Worm (Caenorhabditis elegans) whole organism, L4 larva: ENCODE data around the gene H25P19.1.

ENCODE experiments used
- F26F4.8 ChIP-seq: fragments of 200-800 bp; sonication (Bioruptor generic); conservative IDR thresholded peaks from 2 replicates; pipeline ENCODE4 v1.3.6; 2022; ENCODE audit warnings: missing genetic modification characterization, missing compliant biosample characterization
- R02D3.7 ChIP-seq: fragments of 150-350 bp; sonication (generic microtip); optimal IDR thresholded peaks from 3 replicates; lab custom pipeline; 2014; ENCODE audit warnings: missing biosample characterization, missing genetic modification characterization
- Y75B8A.6 ChIP-seq: fragments of 200-800 bp; sonication (Bioruptor generic); IDR thresholded peaks from 2 replicates; pipeline ENCODE4 v1.3.6; 2022; ENCODE audit warnings: missing genetic modification reagents, missing genetic modification characterization, missing compliant biosample characterization
- ZK546.5 ChIP-seq, 2 experiments: sonication (generic microtip); optimal IDR thresholded peaks; 2 replicates each; lab custom pipeline; 2017; ENCODE audit warnings: missing biosample characterization in 2 of 2, missing genetic modification characterization in 2 of 2
- aha-1 ChIP-seq: fragments of 150-350 bp; peaks from one replicate; lab custom pipeline; 2014; ENCODE audit warnings: missing biosample characterization, missing genetic modification characterization
- aly-2 ChIP-seq: sonication (generic microtip); optimal IDR thresholded peaks from 2 replicates; lab custom pipeline; 2018; ENCODE audit warnings: missing biosample characterization, missing genetic modification characterization
- ama-1 ChIP-seq: fragments of 150-350 bp; optimal IDR thresholded peaks from 2 replicates; lab custom pipeline; 2014; ENCODE audit warnings: inconsistent platforms, mixed read lengths
- arid-1 ChIP-seq: fragments of 200-800 bp; sonication (Bioruptor generic); conservative IDR thresholded peaks from 2 replicates; pipeline ENCODE4 v1.3.6; 2022; ENCODE audit warnings: missing genetic modification reagents, missing genetic modification characterization, missing compliant biosample characterization
- daf-12 ChIP-seq: fragments of 150-350 bp; optimal IDR thresholded peaks from 2 replicates; lab custom pipeline; 2014; ENCODE audit warnings: missing biosample characterization, missing genetic modification reagents, missing genetic modification characterization
- daf-16 ChIP-seq, 3 experiments: sonication (generic microtip); optimal IDR thresholded peaks; 2 replicates each; lab custom pipeline; 2016 to 2017; ENCODE audit warnings: missing genetic modification characterization in 3 of 3, missing genetic modification reagents in 3 of 3, mild to moderate bottlenecking in 2 of 3, missing compliant biosample characterization in 2 of 3, missing biosample characterization in 1 of 3, moderate library complexity in 1 of 3
- dmd-6 ChIP-seq: fragments of 200-800 bp; sonication (Bioruptor generic); IDR thresholded peaks from 2 replicates; pipeline ENCODE4 v1.3.6; 2022; ENCODE audit warnings: missing genetic modification reagents, missing genetic modification characterization, missing compliant biosample characterization
- duxl-1 ChIP-seq: sonication (generic microtip); optimal IDR thresholded peaks from 2 replicates; lab custom pipeline; 2016; ENCODE audit warnings: mild to moderate bottlenecking, missing genetic modification characterization, moderate library complexity, missing compliant biosample characterization; ENCODE audit not compliant: poor library complexity
- egl-43 ChIP-seq: fragments of 200-800 bp; sonication (Bioruptor generic); IDR thresholded peaks from 2 replicates; pipeline ENCODE4 v1.3.6; 2022; ENCODE audit warnings: missing genetic modification reagents, missing genetic modification characterization, missing compliant biosample characterization
- hif-1 ChIP-seq, 2 experiments: sonication (generic microtip); optimal IDR thresholded peaks; 2 replicates each; lab custom pipeline; 2016 to 2017; ENCODE audit warnings: missing compliant biosample characterization in 2 of 2, missing genetic modification characterization in 2 of 2, missing genetic modification reagents in 2 of 2, missing genotype in 2 of 2, mild to moderate bottlenecking in 1 of 2
- hlh-11 ChIP-seq: fragments of 200-800 bp; sonication (Bioruptor generic); optimal IDR thresholded peaks from 2 replicates; lab custom pipeline; 2018; ENCODE audit warnings: mild to moderate bottlenecking, missing genetic modification characterization, missing compliant biosample characterization
- hlh-30 ChIP-seq: sonication (generic microtip); optimal IDR thresholded peaks from 2 replicates; lab custom pipeline; 2017; ENCODE audit warnings: antibody characterized with exemption, mild to moderate bottlenecking, missing genetic modification characterization, missing compliant biosample characterization; ENCODE audit not compliant: insufficient read depth
- hmg-1.1 ChIP-seq: fragments of 200-800 bp; sonication (Bioruptor generic); IDR thresholded peaks from 2 replicates; pipeline ENCODE4 v1.3.6; 2022; ENCODE audit warnings: missing genetic modification reagents, missing genetic modification characterization, missing compliant biosample characterization
- jun-1 ChIP-seq: fragments of 150-350 bp; optimal IDR thresholded peaks from 2 replicates; lab custom pipeline; 2014; ENCODE audit warnings: missing biosample characterization, missing genetic modification reagents, missing genetic modification characterization
- lin-15B ChIP-seq: fragments of 150-350 bp; sonication (generic microtip); optimal IDR thresholded peaks from 3 replicates; lab custom pipeline; 2014; ENCODE audit warnings: missing biosample characterization, missing genetic modification characterization
- lin-38 ChIP-seq: fragments of 200-800 bp; sonication (Bioruptor generic); IDR thresholded peaks from 2 replicates; pipeline ENCODE4 v1.3.6; 2022; ENCODE audit warnings: missing genetic modification reagents, missing genetic modification characterization, missing compliant biosample characterization
- lin-39 ChIP-seq: fragments of 150-350 bp; optimal IDR thresholded peaks from 2 replicates; lab custom pipeline; 2014; ENCODE audit warnings: missing biosample characterization, missing genetic modification reagents, missing genetic modification characterization
- lsy-2 ChIP-seq, 2 experiments: fragments of 150-350 bp in 1 of 2; sonication (generic microtip) in 1 of 2; optimal IDR thresholded peaks; 2 replicates each; lab custom pipeline; 2014 to 2017; ENCODE audit warnings: missing biosample characterization in 2 of 2, missing genetic modification characterization in 2 of 2
- madf-5 ChIP-seq, 2 experiments: fragments of 200-800 bp; sonication (Bioruptor generic); IDR thresholded peaks; 2 replicates each; pipeline ENCODE4 v1.3.6; 2022; ENCODE audit warnings: missing compliant biosample characterization in 2 of 2, missing genetic modification characterization in 2 of 2
- mdl-1 ChIP-seq, 2 experiments: fragments of 150-350 bp in 1 of 2; sonication (generic microtip) in 1 of 2; optimal IDR thresholded peaks; 2 replicates each; lab custom pipeline; 2014 to 2017; ENCODE audit warnings: missing biosample characterization in 2 of 2, missing genetic modification characterization in 2 of 2
- mxl-2 ChIP-seq: fragments of 200-800 bp; sonication (Bioruptor generic); conservative IDR thresholded peaks from 2 replicates; pipeline ENCODE4 v1.3.6; 2022; ENCODE audit warnings: missing genetic modification reagents, missing genetic modification characterization, missing compliant biosample characterization
- mxl-3 ChIP-seq: fragments of 200-800 bp; sonication (Bioruptor generic); optimal IDR thresholded peaks from 2 replicates; lab custom pipeline; 2018; ENCODE audit warnings: mild to moderate bottlenecking, missing genetic modification characterization, missing compliant biosample characterization
- nhr-102 ChIP-seq: sonication (generic microtip); optimal IDR thresholded peaks from 2 replicates; lab custom pipeline; 2016; ENCODE audit warnings: mild to moderate bottlenecking, missing genetic modification characterization, moderate library complexity, missing compliant biosample characterization
- nhr-11 ChIP-seq: fragments of 150-350 bp; optimal IDR thresholded peaks from 2 replicates; lab custom pipeline; 2014; ENCODE audit warnings: missing biosample characterization, missing genetic modification characterization
- nhr-111 ChIP-seq: fragments of 200-800 bp; sonication (Bioruptor generic); optimal IDR thresholded peaks from 2 replicates; lab custom pipeline; 2018; ENCODE audit warnings: mild to moderate bottlenecking, missing genetic modification characterization, missing compliant biosample characterization
- nhr-28 ChIP-seq: fragments of 150-350 bp; optimal IDR thresholded peaks from 2 replicates; lab custom pipeline; 2014; ENCODE audit warnings: missing biosample characterization, missing genetic modification characterization
- nhr-76 ChIP-seq: fragments of 150-350 bp; optimal IDR thresholded peaks from 2 replicates; lab custom pipeline; 2014; ENCODE audit warnings: missing biosample characterization, missing genetic modification characterization
- nhr-77 ChIP-seq: fragments of 150-350 bp; optimal IDR thresholded peaks from 2 replicates; lab custom pipeline; 2014; ENCODE audit warnings: missing biosample characterization, missing genetic modification characterization
- pqm-1 ChIP-seq: sonication (generic microtip); optimal IDR thresholded peaks from 2 replicates; lab custom pipeline; 2017; ENCODE audit warnings: missing biosample characterization, missing genetic modification characterization
- saeg-2 ChIP-seq: fragments of 200-800 bp; sonication (Bioruptor generic); IDR thresholded peaks from 2 replicates; pipeline ENCODE4 v1.3.6; 2022; ENCODE audit warnings: missing genetic modification reagents, missing genetic modification characterization, missing compliant biosample characterization
- set-16 ChIP-seq: fragments of 200-800 bp; sonication (Bioruptor generic); IDR thresholded peaks from 2 replicates; pipeline ENCODE4 v1.3.6; 2022; ENCODE audit warnings: missing genetic modification reagents, missing genetic modification characterization, missing compliant biosample characterization
- skn-1 ChIP-seq: fragments of 150-350 bp; optimal IDR thresholded peaks from 2 replicates; lab custom pipeline; 2014; ENCODE audit warnings: missing biosample characterization, missing genetic modification characterization
- spr-1 ChIP-seq: sonication (generic microtip); optimal IDR thresholded peaks from 2 replicates; lab custom pipeline; 2016; ENCODE audit warnings: mild to moderate bottlenecking, missing genetic modification characterization, missing compliant biosample characterization
- unc-39 ChIP-seq: sonication (generic microtip); optimal IDR thresholded peaks from 2 replicates; lab custom pipeline; 2017; ENCODE audit warnings: missing biosample characterization, missing genetic modification characterization
- unc-62 ChIP-seq, 3 experiments: fragments of 150-350 bp in 1 of 3; sonication (generic microtip); optimal IDR thresholded peaks in 2 of 3; peaks in 1 of 3; 1 replicate in 1 of 3; 2 replicates in 2 of 3; lab custom pipeline; 2014 to 2017; ENCODE audit warnings: missing biosample characterization in 3 of 3, missing genetic modification characterization in 3 of 3, missing genetic modification reagents in 3 of 3, missing genotype in 1 of 3
- zip-11 ChIP-seq: fragments of 200-800 bp; sonication (Bioruptor generic); IDR thresholded peaks from 2 replicates; pipeline ENCODE4 v1.3.6; 2022; ENCODE audit warnings: missing genetic modification characterization, missing compliant biosample characterization
- zip-2 ChIP-seq: fragments of 150-350 bp; optimal IDR thresholded peaks from 2 replicates; lab custom pipeline; 2014; ENCODE audit warnings: missing biosample characterization, missing genetic modification characterization
- ztf-11 ChIP-seq: fragments of 150-350 bp; optimal IDR thresholded peaks from 2 replicates; lab custom pipeline; 2014; ENCODE audit warnings: missing biosample characterization, missing genetic modification characterization
- ztf-7 ChIP-seq: fragments of 150-350 bp; optimal IDR thresholded peaks from 2 replicates; lab custom pipeline; 2014; ENCODE audit warnings: missing biosample characterization, missing genetic modification characterization

The H25P19.1 gene

ce11 chrV:667459-667858 is 20.0 kb upstream of the H25P19.1 start, which contains the start of gene nhr-180:
nhr-180 (minus strand) TSS chrV:667510.
- TF ChIP-seq daf-12 (tag; lab: Kevin White, UChicago) (no peak), Y75B8A.6 (GFP tag; lab: Robert Waterston, UW) (no peak), mdl-1 (tag; optimal IDR thresholded peaks at IDR 0.05; lab: Kevin White, UChicago) (peak; percentile 37 to 74), aha-1 (tag; lab: Kevin White, UChicago) (peak; percentile 13), arid-1 (GFP tag; lab: Robert Waterston, UW) (no peak), ZK546.5 (tag; optimal IDR thresholded peaks at IDR 0.05; lab: Kevin White, UChicago) (no peak), hmg-1.1 (GFP tag; lab: Robert Waterston, UW) (0 out of 2 replicates have a peak, but pooled peaks have one; percentile 12), hif-1 (tag; optimal IDR thresholded peaks at IDR 0.05; lab: Kevin White, UChicago) (no peak), ztf-7 (tag; lab: Kevin White, UChicago) (no peak), hlh-11 (tag; lab: Kevin White, UChicago) (no peak), daf-16 (GFP tag; optimal IDR thresholded peaks at IDR 0.05; lab: Kevin White, UChicago) (no peak), daf-16 (tag; optimal IDR thresholded peaks at IDR 0.05; lab: Kevin White, UChicago) (no peak), nhr-111 (GFP tag; lab: Kevin White, UChicago) (no peak), nhr-102 (tag; lab: Kevin White, UChicago) (no peak), lin-15B (tag; lab: Kevin White, UChicago) (no peak), pqm-1 (tag; lab: Kevin White, UChicago) (no peak), lsy-2 (tag; optimal IDR thresholded peaks at IDR 0.05; lab: Kevin White, UChicago) (no peak), saeg-2 (GFP tag; lab: Robert Waterston, UW) (no peak), lin-39 (tag; lab: Kevin White, UChicago) (no peak), unc-62 (GFP tag; optimal IDR thresholded peaks at IDR 0.05 in 1 of 2; lab: Kevin White, UChicago) (no peak), unc-62 (tag; optimal IDR thresholded peaks at IDR 0.05; lab: Kevin White, UChicago) (no peak), madf-5 (GFP tag; IDR thresholded peaks at IDR 0.05; lab: Robert Waterston, UW) (no peak), nhr-28 (tag; lab: Kevin White, UChicago) (peak; percentile 39), set-16 (no peak), mxl-3 (GFP tag; lab: Kevin White, UChicago) (peak; percentile 33), aly-2 (no peak), duxl-1 (tag; lab: Kevin White, UChicago) (peak; percentile 58), spr-1 (tag; lab: Kevin White, UChicago) (no peak), nhr-77 (tag; lab: Kevin White, UChicago) (peak; percentile 6), zip-2 (tag; lab: Kevin White, UChicago) (no peak), unc-39 (tag; lab: Kevin White, UChicago) (no peak), hlh-30 (tag; lab: Kevin White, UChicago) (peak; percentile 69), dmd-6 (peak; percentile 61; the same call in 1 of the 2 replicates)

DNA sequence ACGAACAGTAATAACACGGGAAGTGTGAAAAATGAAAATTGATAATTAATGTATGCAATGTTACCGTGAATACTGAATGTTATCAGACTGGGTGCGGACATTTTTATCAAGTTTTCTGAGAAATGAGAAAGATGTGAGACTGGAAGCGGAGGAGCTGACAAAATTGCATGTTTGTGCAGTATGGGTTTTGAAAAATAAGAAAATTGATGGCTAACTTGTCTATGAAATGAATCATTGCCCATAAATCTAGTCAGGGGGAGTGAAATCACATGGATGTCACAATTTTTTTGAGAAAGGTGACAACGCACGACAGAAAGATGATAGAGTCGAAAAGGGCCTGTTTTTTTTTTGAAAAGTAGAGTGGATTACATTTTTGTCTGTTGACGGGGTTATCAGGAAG is 16.1 kb upstream of the H25P19.1 start, which contains the start of gene sru-24:
Gene sru-24 (minus strand): TSS at position 101 of the 400 bp plus-strand sequence.
- TF ChIP-seq ama-1 (lab: Kevin White, UChicago) (no peak), hif-1 (tag; optimal IDR thresholded peaks at IDR 0.05; lab: Kevin White, UChicago) (no peak), mxl-2 (no peak), pqm-1 (tag; lab: Kevin White, UChicago) (no peak)

- TF ChIP-seq jun-1 (tag; lab: Kevin White, UChicago) (no peak), nhr-28 (tag; lab: Kevin White, UChicago) (no peak), unc-39 (tag; lab: Kevin White, UChicago) (no peak), lin-38 (no peak), ztf-11 (tag; lab: Kevin White, UChicago) (no peak), R02D3.7 (tag; lab: Kevin White, UChicago) (no peak), skn-1 (tag; lab: Kevin White, UChicago) (no peak), egl-43 (GFP tag; lab: Robert Waterston, UW) (no peak), nhr-76 (no peak), ztf-7 (tag; lab: Kevin White, UChicago) (no peak), zip-11 (GFP tag; lab: Robert Waterston, UW) (no peak), F26F4.8 (no peak), nhr-111 (GFP tag; lab: Kevin White, UChicago) (no peak), nhr-11 (tag; lab: Kevin White, UChicago) (no peak)
Observed at ce11 chrV:674213-674612, 13.3 kb upstream of the H25P19.1 start, which contains the start of gene sru-25. sru-25 (minus strand) TSS chrV:674313.
